Worm (Caenorhabditis elegans) whole organism, mixed stage, embryonic: Measurements from ENCODE around the gene Y37E11AL.12.

Experiments used
- ces-1 ChIP-seq: fragments of 150-350 bp; optimal IDR thresholded peaks from 2 replicates; lab custom pipeline; 2014; ENCODE audit warnings: missing biosample characterization, missing genetic modification reagents, missing genetic modification characterization
- cnd-1 ChIP-seq: fragments of 200-800 bp; sonication (Bioruptor generic); optimal IDR thresholded peaks from 2 replicates; lab custom pipeline; 2018; ENCODE audit warnings: mild to moderate bottlenecking, missing genetic modification characterization, missing compliant biosample characterization
- drap-1 ChIP-seq: fragments of 200-800 bp; sonication (Bioruptor generic); optimal IDR thresholded peaks from 3 replicates; lab custom pipeline; 2018; ENCODE audit warnings: mild to moderate bottlenecking, missing genetic modification characterization, missing compliant biosample characterization
- ham-2 ChIP-seq: fragments of 200-800 bp; sonication (Bioruptor generic); optimal IDR thresholded peaks from 2 replicates; lab custom pipeline; 2018; ENCODE audit warnings: mild to moderate bottlenecking, missing genetic modification characterization, missing compliant biosample characterization
- lsy-2 ChIP-seq: fragments of 150-350 bp; optimal IDR thresholded peaks from 2 replicates; lab custom pipeline; 2014; ENCODE audit warnings: missing biosample characterization, missing genetic modification characterization
- nhr-237 ChIP-seq: fragments of 150-350 bp; optimal IDR thresholded peaks from 2 replicates; lab custom pipeline; 2014; ENCODE audit warnings: missing biosample characterization, missing genetic modification characterization
- nhr-28 ChIP-seq: fragments of 150-350 bp; optimal IDR thresholded peaks from 2 replicates; lab custom pipeline; 2014; ENCODE audit warnings: missing biosample characterization, missing genetic modification characterization
- snpc-4 ChIP-seq: fragments of 150-350 bp; optimal IDR thresholded peaks from 2 replicates; lab custom pipeline; 2014; ENCODE audit warnings: missing biosample characterization, missing genetic modification characterization
- unc-39 ChIP-seq: fragments of 150-350 bp; optimal IDR thresholded peaks from 2 replicates; lab custom pipeline; 2014; ENCODE audit warnings: missing biosample characterization, missing genetic modification characterization
- unc-62 ChIP-seq: fragments of 150-350 bp; optimal IDR thresholded peaks from 2 replicates; lab custom pipeline; 2014; ENCODE audit warnings: missing biosample characterization, missing genetic modification reagents, missing genetic modification characterization

- TF ChIP-seq ces-1 (peak; percentile 77), unc-62 (peak; percentile 87), nhr-237 (tag; lab: Kevin White, UChicago) (peak; percentile 90), lsy-2 (tag; lab: Kevin White, UChicago) (peak; percentile 66), cnd-1 (peak; percentile 59), nhr-28 (tag; lab: Kevin White, UChicago) (no peak), drap-1 (GFP tag; lab: Kevin White, UChicago) (peak; percentile 25), ham-2 (no peak), snpc-4 (tag; lab: Kevin White, UChicago) (no peak), unc-39 (no peak)
These were observed 40.6 kb upstream of the Y37E11AL.12 start for ce11 chrIV:3742426-3742839.
